Fruit fly (Drosophila melanogaster): ENCODE measurements around the gene CG17855.
A peak's percentile ranks its signal among the peaks of the same experiment; 100 is the strongest.

DNA sequence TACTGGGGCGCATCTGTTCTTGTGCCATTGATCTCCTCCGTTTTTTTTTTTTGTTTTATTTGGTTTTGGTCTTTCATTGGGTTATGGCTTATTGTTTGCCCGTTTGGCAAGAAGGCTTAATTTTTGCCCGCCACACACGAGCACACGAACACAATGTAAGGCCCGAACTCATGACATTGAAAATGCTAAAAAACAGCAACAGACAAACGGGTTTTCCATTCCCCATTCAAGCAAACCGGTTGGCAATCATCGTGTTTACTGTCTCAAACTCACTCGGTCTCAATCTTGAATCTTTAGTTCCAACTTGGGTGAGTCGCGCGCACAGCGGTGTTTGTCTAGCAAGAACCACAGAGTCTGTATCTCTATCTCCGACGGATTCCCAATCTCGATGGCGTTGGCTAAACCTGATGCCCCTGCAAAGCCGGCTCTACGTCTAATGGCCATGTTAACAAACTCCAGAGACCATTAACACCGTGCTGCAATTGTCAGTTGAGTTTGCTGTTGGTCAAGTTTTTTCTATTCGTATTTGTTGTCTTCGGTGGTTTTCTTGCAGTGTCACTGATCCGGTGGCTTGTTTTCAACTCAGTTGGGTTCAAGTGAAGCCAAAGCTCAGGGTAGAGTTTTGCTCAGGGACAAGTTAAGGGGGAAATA is 31.7 kb upstream of the CG17855 start:
- TF ChIP-seq EcR (GFP tag; optimal IDR thresholded peaks at IDR 0.05) (peak in 1 of 2 experiments; percentile 87), pan (optimal IDR thresholded peaks at IDR 0.05) (no peak), CG8478 (optimal IDR thresholded peaks at IDR 0.05) (no peak), psq (optimal IDR thresholded peaks at IDR 0.05) (no peak)
